Worm (Caenorhabditis elegans): ENCODE results near the gene mpst-1.

mpst-1 gene

ce11 chrV:11796343-11796742 is 30.5 kb downstream of the mpst-1 start (continued):
- TF ChIP-seq grh-1 (GFP tag; IDR thresholded peaks at IDR 0.05) (0 out of 2 replicates have a peak, but pooled peaks have one; percentile 18), pax-3 (tag; optimal IDR thresholded peaks at IDR 0.05) (no peak)

ce11 chrV:11795352-11795751 is 31.5 kb downstream of the mpst-1 start:
- TF ChIP-seq efl-1 (optimal IDR thresholded peaks at IDR 0.05) (no peak), efl-1 (GFP tag; optimal IDR thresholded peaks at IDR 0.05 in 1 of 2) (no peak), nhr-19 (GFP tag; conservative IDR thresholded peaks at IDR 0.05) (peak; percentile 38), elt-3 (tag; optimal IDR thresholded peaks at IDR 0.05) (peak in 2 of 6 experiments; percentile 75 to 87), nhr-11 (tag; optimal IDR thresholded peaks at IDR 0.05) (no peak), lin-14 (GFP tag; optimal IDR thresholded peaks at IDR 0.05) (peak; percentile 51), ceh-90 (tag; optimal IDR thresholded peaks at IDR 0.05) (no peak), zip-4 (GFP tag; optimal IDR thresholded peaks at IDR 0.05) (no peak), ets-5 (GFP tag; IDR thresholded peaks at IDR 0.05) (no peak), nhr-20 (tag; optimal IDR thresholded peaks at IDR 0.05) (peak; percentile 76), snu-23 (GFP tag; optimal IDR thresholded peaks at IDR 0.05) (peak; percentile 32), egl-13 (tag; optimal IDR thresholded peaks at IDR 0.05) (no peak), ceh-88 (GFP tag; IDR thresholded peaks at IDR 0.05) (no peak), rnt-1 (tag; optimal IDR thresholded peaks at IDR 0.05) (no peak), fkh-10 (GFP tag; optimal IDR thresholded peaks at IDR 0.05) (no peak), hpl-2 (GFP tag; optimal IDR thresholded peaks at IDR 0.05) (no peak), grh-1 (GFP tag; IDR thresholded peaks at IDR 0.05) (peak; percentile 64), mab-9 (GFP tag; IDR thresholded peaks at IDR 0.05) (no peak), dpl-1 (GFP tag; optimal IDR thresholded peaks at IDR 0.05) (no peak), nhr-85 (tag) (peak; percentile 89), elt-2 (tag; optimal IDR thresholded peaks at IDR 0.05) (no peak), aha-1 (tag; optimal IDR thresholded peaks at IDR 0.05) (no peak), ceh-82 (tag; optimal IDR thresholded peaks at IDR 0.05) (no peak), snpc-4 (tag; optimal IDR thresholded peaks at IDR 0.05) (no peak), C16A3.4 (tag; optimal IDR thresholded peaks at IDR 0.05) (peak; percentile 4), ces-1 (GFP tag; optimal IDR thresholded peaks at IDR 0.05) (no peak), efl-3 (GFP tag; optimal IDR thresholded peaks at IDR 0.05) (no peak), lin-35 (GFP tag; optimal IDR thresholded peaks at IDR 0.05) (no peak), irx-1 (tag; optimal IDR thresholded peaks at IDR 0.05) (no peak), jun-1 (tag; optimal IDR thresholded peaks at IDR 0.05) (no peak), ztf-11 (tag; optimal IDR thresholded peaks at IDR 0.05) (no peak), nhr-76 (tag; optimal IDR thresholded peaks at IDR 0.05) (no peak), mep-1 (tag; optimal IDR thresholded peaks at IDR 0.05) (no peak), sox-4 (tag; optimal IDR thresholded peaks at IDR 0.05) (no peak), isw-1 (GFP tag; IDR thresholded peaks at IDR 0.05) (no peak), unc-130 (tag; optimal IDR thresholded peaks at IDR 0.05) (no peak), nhr-90 (tag; optimal IDR thresholded peaks at IDR 0.05; ENCODE audit: poor library complexity) (peak; percentile 43), egl-27 (tag; optimal IDR thresholded peaks at IDR 0.05) (no peak), tbx-2 (tag; optimal IDR thresholded peaks at IDR 0.05) (peak; percentile 13), sup-37 (GFP tag; optimal IDR thresholded peaks at IDR 0.05) (no peak), fkh-8 (tag; optimal IDR thresholded peaks at IDR 0.05) (no peak), nhr-237 (tag; optimal IDR thresholded peaks at IDR 0.05) (no peak), fos-1 (tag; optimal IDR thresholded peaks at IDR 0.05) (no peak), aly-2 (tag; optimal IDR thresholded peaks at IDR 0.05) (no peak), nhr-84 (tag; optimal IDR thresholded peaks at IDR 0.05) (no peak), ceh-8 (GFP tag; optimal IDR thresholded peaks at IDR 0.05) (no peak), swsn-7 (tag; optimal IDR thresholded peaks at IDR 0.05) (no peak), nhr-77 (tag; optimal IDR thresholded peaks at IDR 0.05) (no peak), hlh-17 (GFP tag; optimal IDR thresholded peaks at IDR 0.05; ENCODE audit: borderline replicate concordance) (no peak), hlh-4 (tag; optimal IDR thresholded peaks at IDR 0.05) (no peak), tlp-1 (tag; optimal IDR thresholded peaks at IDR 0.05) (no peak)
